Worm (Caenorhabditis elegans): Measurements from ENCODE around the gene gta-1.
A peak's percentile ranks its signal among the peaks of the same experiment; 100 is the strongest.

ce11 chrIV:10174932-10175732 is 5.3 kb upstream of the gta-1 start:
- no peak for TF ChIP-seq ets-4 (GFP tag; optimal IDR thresholded peaks at IDR 0.05)
- TF ChIP-seq dpff-1 (tag; optimal IDR thresholded peaks at IDR 0.05): no peak
- no peak for TF ChIP-seq lin-35 (GFP tag; optimal IDR thresholded peaks at IDR 0.05)
- TF ChIP-seq let-526 (GFP tag; IDR thresholded peaks at IDR 0.05): no peak
- no peak for TF ChIP-seq ama-1 (optimal IDR thresholded peaks at IDR 0.05)
- no peak for TF ChIP-seq ama-1 (GFP tag; optimal IDR thresholded peaks at IDR 0.05)
- TF ChIP-seq F23B12.7 (tag; optimal IDR thresholded peaks at IDR 0.05; ENCODE audit: insufficient read depth): no peak
- TF ChIP-seq nfyb-1 (GFP tag; IDR thresholded peaks at IDR 0.05): peak; percentile 54; the same call in 1 of the 2 replicates
- TF ChIP-seq pbrm-1 (GFP tag; IDR thresholded peaks at IDR 0.05): no peak

All from whole organism, young adult.